Fruit fly (Drosophila melanogaster) whole organism, embryonic: ENCODE data around the gene Clbn.
A peak's percentile ranks its signal among the peaks of the same experiment; 100 is the strongest.

Source experiments
- CG10654 ChIP-seq: fragments of 200-800 bp; sonication (Bioruptor generic); optimal IDR thresholded peaks from 2 replicates; lab custom pipeline; 2016; ENCODE audit warnings: missing biosample characterization, missing genetic modification characterization
- CG11093 ChIP-seq: fragments of 200-800 bp; sonication (Bioruptor generic); IDR thresholded peaks from 3 replicates; pipeline ENCODE4 v1.3.6; 2022; ENCODE audit warnings: missing biosample characterization, missing genetic modification characterization
- CG11695 ChIP-seq: fragments of 200-800 bp; sonication (Bioruptor generic); IDR thresholded peaks from 3 replicates; pipeline ENCODE4 v1.3.6; 2022; ENCODE audit warnings: missing biosample characterization, missing genetic modification characterization
- CG13424 ChIP-seq: fragments of 200-800 bp; sonication (Bioruptor generic); optimal IDR thresholded peaks from 2 replicates; lab custom pipeline; 2019; ENCODE audit warnings: missing biosample characterization, mild to moderate bottlenecking, missing genetic modification characterization, moderate library complexity
- CG15696 ChIP-seq: fragments of 200-800 bp; sonication (Bioruptor generic); optimal IDR thresholded peaks from 2 replicates; lab custom pipeline; 2019; ENCODE audit warnings: missing biosample characterization, mild to moderate bottlenecking, missing genetic modification characterization, moderate library complexity
- CG1647 ChIP-seq: fragments of 200-800 bp; sonication (Bioruptor generic); optimal IDR thresholded peaks from 3 replicates; lab custom pipeline; 2016; ENCODE audit warnings: missing biosample characterization, missing genetic modification characterization
- CG16815 ChIP-seq: fragments of 200-800 bp; sonication (Bioruptor generic); optimal IDR thresholded peaks from 3 replicates; lab custom pipeline; 2017; ENCODE audit warnings: missing biosample characterization, mild to moderate bottlenecking, missing genetic modification characterization
- CG18476 ChIP-seq: fragments of 200-800 bp; sonication (Bioruptor generic); optimal IDR thresholded peaks from 2 replicates; lab custom pipeline; 2016; ENCODE audit warnings: missing biosample characterization, mild to moderate bottlenecking, missing genetic modification characterization
- CG18764 ChIP-seq: fragments of 200-800 bp; sonication (Bioruptor generic); optimal IDR thresholded peaks from 3 replicates; lab custom pipeline; 2016; ENCODE audit warnings: missing biosample characterization, missing genetic modification characterization
- CG2129 ChIP-seq: fragments of 200-800 bp; sonication (Bioruptor generic); IDR thresholded peaks from 2 replicates; pipeline ENCODE4 v1.3.6; 2022; ENCODE audit warnings: missing biosample characterization, missing genetic modification characterization; ENCODE audit not compliant: partially characterized antibody
- CG3163 ChIP-seq: fragments of 200-800 bp; sonication (Bioruptor generic); optimal IDR thresholded peaks from 3 replicates; lab custom pipeline; 2016; ENCODE audit warnings: missing biosample characterization, missing genetic modification characterization
- CG32772 ChIP-seq: fragments of 200-800 bp; sonication (Bioruptor generic); IDR thresholded peaks from 2 replicates; pipeline ENCODE4 v1.3.6; 2022; ENCODE audit warnings: missing biosample characterization, missing genetic modification characterization
- CG6683 ChIP-seq: fragments of 200-800 bp; sonication (Bioruptor generic); optimal IDR thresholded peaks from 2 replicates; lab custom pipeline; 2017; ENCODE audit warnings: missing biosample characterization, mild to moderate bottlenecking, missing genetic modification characterization, missing genetic modification reagents
- CG6791 ChIP-seq: fragments of 200-800 bp; sonication (Bioruptor generic); IDR thresholded peaks from 3 replicates; pipeline ENCODE4 v1.3.6; 2022; ENCODE audit warnings: missing biosample characterization, missing genetic modification characterization; ENCODE audit not compliant: partially characterized antibody
- CG7357 ChIP-seq: fragments of 200-800 bp; sonication (Bioruptor generic); IDR thresholded peaks from 3 replicates; pipeline ENCODE4 v1.3.6; 2022; ENCODE audit warnings: missing biosample characterization, missing genetic modification characterization
- CG7745 ChIP-seq: fragments of 200-800 bp; sonication (Bioruptor generic); optimal IDR thresholded peaks from 2 replicates; lab custom pipeline; 2018; ENCODE audit warnings: missing biosample characterization, mild to moderate bottlenecking, missing genetic modification characterization, moderate library complexity
- CG7963 ChIP-seq: fragments of 200-800 bp; sonication (Bioruptor generic); IDR thresholded peaks from 3 replicates; pipeline ENCODE4 v1.3.6; 2022; ENCODE audit warnings: missing biosample characterization, missing genetic modification characterization; ENCODE audit not compliant: partially characterized antibody
- CG8944 ChIP-seq: fragments of 200-800 bp; sonication (Bioruptor generic); optimal IDR thresholded peaks from 3 replicates; lab custom pipeline; 2016; ENCODE audit warnings: missing biosample characterization, missing genetic modification characterization
- CG9215 ChIP-seq: fragments of 200-800 bp; sonication (Bioruptor generic); IDR thresholded peaks from 2 replicates; pipeline ENCODE4 v1.3.6; 2022; ENCODE audit warnings: missing biosample characterization, missing genetic modification characterization
- CG9609 ChIP-seq: fragments of 200-800 bp; sonication (Bioruptor generic); optimal IDR thresholded peaks from 3 replicates; lab custom pipeline; 2016; ENCODE audit warnings: missing biosample characterization, missing genetic modification characterization
- CrebB ChIP-seq: fragments of 200-800 bp; sonication (Bioruptor generic); optimal IDR thresholded peaks from 3 replicates; lab custom pipeline; 2018; ENCODE audit warnings: missing biosample characterization, mild to moderate bottlenecking, missing genetic modification characterization
- D ChIP-seq, 2 experiments: fragments of 200-800 bp in 1 of 2; fragments of >200 bp in 1 of 2; sonication (Bioruptor generic) in 1 of 2; optimal IDR thresholded peaks; 2 replicates in 1 of 2; 3 replicates in 1 of 2; lab custom pipeline; 2017; ENCODE audit warnings: mild to moderate bottlenecking in 1 of 2, missing biosample characterization in 1 of 2, missing genetic modification characterization in 1 of 2, missing genetic modification reagents in 1 of 2
- Dbx ChIP-seq: fragments of 200-800 bp; sonication (Bioruptor generic); IDR thresholded peaks from 3 replicates; pipeline ENCODE4 v1.3.6; 2022; ENCODE audit warnings: missing biosample characterization, missing genetic modification characterization
- Doc3 ChIP-seq: fragments of 200-800 bp; sonication (Bioruptor generic); IDR thresholded peaks from 3 replicates; pipeline ENCODE4 v1.3.6; 2022; ENCODE audit warnings: missing biosample characterization, missing genetic modification characterization; ENCODE audit not compliant: partially characterized antibody
- Elba2 ChIP-seq: fragments of 200-800 bp; sonication (Bioruptor generic); optimal IDR thresholded peaks from 3 replicates; lab custom pipeline; 2016; ENCODE audit warnings: missing biosample characterization, missing genetic modification characterization
- Mes4 ChIP-seq: fragments of 200-800 bp; sonication (Bioruptor generic); optimal IDR thresholded peaks from 2 replicates; lab custom pipeline; 2016; ENCODE audit warnings: missing biosample characterization, missing genetic modification characterization
- Neu2 ChIP-seq: fragments of 200-800 bp; sonication (Bioruptor generic); optimal IDR thresholded peaks from 3 replicates; lab custom pipeline; 2016; ENCODE audit warnings: missing biosample characterization, missing genetic modification characterization, borderline replicate concordance
- Ptx1 ChIP-seq: fragments of 200-800 bp; sonication (Bioruptor generic); IDR thresholded peaks from 2 replicates; pipeline ENCODE4 v1.3.6; 2022; ENCODE audit warnings: missing biosample characterization, missing genetic modification characterization
- Rfx ChIP-seq: fragments of 200-800 bp; sonication (Bioruptor generic); IDR thresholded peaks from 2 replicates; pipeline ENCODE4 v1.3.6; 2022; ENCODE audit warnings: missing biosample characterization, missing genetic modification characterization
- Tbp ChIP-seq: fragments of >200 bp; optimal IDR thresholded peaks from 2 replicates; lab custom pipeline; 2018; ENCODE audit warnings: missing biosample characterization, missing genetic modification characterization
- abd-A ChIP-seq: fragments of 200-800 bp; sonication (Bioruptor generic); optimal IDR thresholded peaks from 3 replicates; lab custom pipeline; 2019; ENCODE audit warnings: missing biosample characterization, mild to moderate bottlenecking, missing genetic modification characterization, moderate library complexity
- ac ChIP-seq: fragments of 200-800 bp; sonication (Bioruptor generic); optimal IDR thresholded peaks from 3 replicates; lab custom pipeline; 2017; ENCODE audit warnings: missing biosample characterization, mild to moderate bottlenecking, missing genetic modification characterization
- bowl ChIP-seq: fragments of 200-800 bp; sonication (Bioruptor generic); IDR thresholded peaks from 2 replicates; pipeline ENCODE4 v1.3.6; 2022; ENCODE audit warnings: missing biosample characterization, missing genetic modification characterization
- cas ChIP-seq: fragments of 200-800 bp; sonication (Bioruptor generic); IDR thresholded peaks from 2 replicates; pipeline ENCODE4 v1.3.6; 2022; ENCODE audit warnings: missing biosample characterization, missing genetic modification characterization
- crc ChIP-seq: fragments of 200-800 bp; sonication (Bioruptor generic); optimal IDR thresholded peaks from 2 replicates; lab custom pipeline; 2016; ENCODE audit warnings: missing biosample characterization, missing genetic modification characterization
- disco-r ChIP-seq: fragments of 200-800 bp; sonication (Bioruptor generic); optimal IDR thresholded peaks from 2 replicates; lab custom pipeline; 2016; ENCODE audit warnings: missing biosample characterization, missing genetic modification characterization
- esg ChIP-seq: fragments of 200-800 bp; sonication (Bioruptor generic); conservative IDR thresholded peaks from 2 replicates; pipeline ENCODE4 v1.3.6; 2022; ENCODE audit warnings: missing biosample characterization, missing genetic modification characterization
- fd96Cb ChIP-seq: fragments of 200-800 bp; sonication (Bioruptor generic); optimal IDR thresholded peaks from 2 replicates; lab custom pipeline; 2018; ENCODE audit warnings: missing biosample characterization, mild to moderate bottlenecking, missing genetic modification characterization, moderate library complexity
- gt ChIP-seq: fragments of 200-800 bp; sonication (Bioruptor generic); IDR thresholded peaks from 2 replicates; pipeline ENCODE4 v1.3.6; 2022; ENCODE audit warnings: missing biosample characterization, missing genetic modification characterization
- h ChIP-seq: fragments of >200 bp; optimal IDR thresholded peaks from 2 replicates; lab custom pipeline; 2017
- hb ChIP-seq: fragments of 200-800 bp; sonication (Bioruptor generic); IDR thresholded peaks from 3 replicates; pipeline ENCODE4 v1.3.6; 2022; ENCODE audit warnings: missing biosample characterization, missing genetic modification characterization; ENCODE audit not compliant: partially characterized antibody
- kni ChIP-seq: fragments of 200-800 bp; sonication (Bioruptor generic); optimal IDR thresholded peaks from 3 replicates; lab custom pipeline; 2017; ENCODE audit warnings: mild to moderate bottlenecking, missing biosample characterization, missing genetic modification reagents, missing genetic modification characterization
- mld ChIP-seq: fragments of 200-800 bp; sonication (Bioruptor generic); IDR thresholded peaks from 3 replicates; pipeline ENCODE4 v1.3.6; 2022; ENCODE audit warnings: missing biosample characterization, missing genetic modification characterization; ENCODE audit not compliant: partially characterized antibody
- otp ChIP-seq: fragments of 200-800 bp; sonication (Bioruptor generic); IDR thresholded peaks from 3 replicates; pipeline ENCODE4, ENCODE4 v1.3.6; 2022; ENCODE audit warnings: missing biosample characterization, missing genetic modification characterization
- ranshi ChIP-seq: fragments of 200-800 bp; sonication (Bioruptor generic); IDR thresholded peaks from 2 replicates; pipeline ENCODE4 v1.3.6; 2022; ENCODE audit warnings: missing biosample characterization, missing genetic modification characterization
- slou ChIP-seq: fragments of 200-800 bp; sonication (Bioruptor generic); optimal IDR thresholded peaks from 3 replicates; lab custom pipeline; 2016; ENCODE audit warnings: missing biosample characterization, missing genetic modification characterization
- stwl ChIP-seq: fragments of 200-800 bp; sonication (Bioruptor generic); optimal IDR thresholded peaks from 3 replicates; lab custom pipeline; 2018; ENCODE audit warnings: missing biosample characterization, mild to moderate bottlenecking, missing genetic modification characterization, moderate library complexity
- tio ChIP-seq: fragments of 200-800 bp; sonication (Bioruptor generic); optimal IDR thresholded peaks from 2 replicates; lab custom pipeline; 2017; ENCODE audit warnings: missing biosample characterization, missing genetic modification characterization, inconsistent platforms
- twi ChIP-seq: fragments of 200-800 bp; optimal IDR thresholded peaks from 2 replicates; lab custom pipeline; 2019; ENCODE audit warnings: missing biosample characterization, mild to moderate bottlenecking, missing genetic modification characterization, moderate library complexity
- usp ChIP-seq: fragments of >200 bp; optimal IDR thresholded peaks from 2 replicates; lab custom pipeline; 2017; ENCODE audit warnings: missing biosample characterization, missing genetic modification characterization
- vfl ChIP-seq: fragments of 200-800 bp; sonication (Bioruptor generic); optimal IDR thresholded peaks from 2 replicates; lab custom pipeline; 2016; ENCODE audit warnings: missing biosample characterization, missing genetic modification characterization
- wek ChIP-seq: fragments of 200-800 bp; sonication (Bioruptor generic); optimal IDR thresholded peaks from 3 replicates; lab custom pipeline; 2018; ENCODE audit warnings: missing biosample characterization, mild to moderate bottlenecking, missing genetic modification characterization, moderate library complexity

Clbn gene

DNA sequence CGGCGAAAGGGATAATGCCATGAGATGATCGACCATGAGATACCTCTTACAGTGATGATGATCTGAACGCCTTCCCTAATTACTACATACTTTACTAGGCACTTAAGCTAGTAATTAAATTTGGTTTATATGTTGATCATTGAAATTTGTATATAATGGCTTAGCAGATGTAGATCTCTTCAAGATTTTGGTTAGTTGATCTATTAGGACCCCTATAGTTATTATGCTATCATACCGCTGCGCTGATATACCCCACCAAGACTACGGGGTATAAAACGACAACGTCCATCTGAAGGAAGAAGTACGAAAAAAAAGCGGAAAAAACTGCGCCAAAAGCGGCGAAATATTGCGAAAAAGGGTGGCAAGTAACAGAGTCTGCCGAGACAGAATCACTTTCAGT, 46.9 kb downstream of the Clbn start (continued):
- TF ChIP-seq D (optimal IDR thresholded peaks at IDR 0.05; lab: Kevin White, UChicago): no peak
- TF ChIP-seq D (GFP tag; optimal IDR thresholded peaks at IDR 0.05; lab: Kevin White, UChicago): peak; percentile 51
- TF ChIP-seq esg (GFP tag; lab: Robert Waterston, UW): no peak
- TF ChIP-seq CG16815 (GFP tag; lab: Kevin White, UChicago): peak; percentile 20
- no peak for TF ChIP-seq Ptx1 (GFP tag; lab: Robert Waterston, UW)
- no peak for TF ChIP-seq CG10654
- no peak for TF ChIP-seq CG2129 (GFP tag; lab: Robert Waterston, UW)
- peak; percentile 59 for TF ChIP-seq fd96Cb (tag; lab: Kevin White, UChicago)
- TF ChIP-seq vfl (GFP tag; lab: Kevin White, UChicago): no peak
- TF ChIP-seq stwl: no peak
- TF ChIP-seq cas (GFP tag; lab: Robert Waterston, UW): no peak
- TF ChIP-seq CG18476 (GFP tag; lab: Kevin White, UChicago): no peak
- TF ChIP-seq Doc3 (GFP tag; lab: Robert Waterston, UW): no peak
- no peak for TF ChIP-seq bowl (GFP tag; lab: Robert Waterston, UW)
- TF ChIP-seq Rfx: no peak
- no peak for TF ChIP-seq CG7745 (tag; lab: Kevin White, UChicago)
- TF ChIP-seq kni: no peak
- no peak for TF ChIP-seq disco-r
- TF ChIP-seq CG7963 (GFP tag; lab: Robert Waterston, UW): no peak
- TF ChIP-seq otp (GFP tag; lab: Robert Waterston, UW): no peak
- no peak for TF ChIP-seq twi (tag; lab: Kevin White, UChicago)
- no peak for TF ChIP-seq hb (GFP tag; lab: Robert Waterston, UW)
- no peak for TF ChIP-seq Elba2 (GFP tag; lab: Kevin White, UChicago)
- TF ChIP-seq CG3163 (GFP tag; lab: Kevin White, UChicago): no peak
- no peak for TF ChIP-seq CG18764 (GFP tag; lab: Kevin White, UChicago)
- no peak for TF ChIP-seq Neu2 (GFP tag; lab: Kevin White, UChicago)
- TF ChIP-seq CG11093 (GFP tag; lab: Robert Waterston, UW): no peak
- TF ChIP-seq CG15696: peak; percentile 66
- no peak for TF ChIP-seq Mes4 (GFP tag; lab: Kevin White, UChicago)
- TF ChIP-seq CrebB (tag; lab: Kevin White, UChicago): no peak
- no peak for TF ChIP-seq h (lab: Kevin White, UChicago)
- no peak for TF ChIP-seq CG9215 (GFP tag; lab: Robert Waterston, UW)
- TF ChIP-seq CG11695 (GFP tag; lab: Robert Waterston, UW): no peak
- no peak for TF ChIP-seq CG9609
- TF ChIP-seq abd-A (tag; lab: Kevin White, UChicago): no peak
- TF ChIP-seq CG8944: no peak
- no peak for TF ChIP-seq slou (GFP tag; lab: Kevin White, UChicago)
- no peak for TF ChIP-seq tio (GFP tag; lab: Kevin White, UChicago)
- no peak for TF ChIP-seq CG6791 (GFP tag; lab: Robert Waterston, UW)
- TF ChIP-seq mld (GFP tag; lab: Robert Waterston, UW): no peak
- TF ChIP-seq wek (GFP tag; lab: Kevin White, UChicago): no peak
- no peak for TF ChIP-seq Dbx (GFP tag; lab: Robert Waterston, UW)
- TF ChIP-seq ranshi: no peak
- no peak for TF ChIP-seq gt
- TF ChIP-seq usp: no peak
- TF ChIP-seq CG6683 (GFP tag; lab: Kevin White, UChicago): no peak
- no peak for TF ChIP-seq CG7357
- no peak for TF ChIP-seq CG13424 (tag; lab: Kevin White, UChicago)
- TF ChIP-seq Tbp (GFP tag; lab: Kevin White, UChicago): no peak
- no peak for TF ChIP-seq CG32772 (GFP tag; lab: Robert Waterston, UW)
- TF ChIP-seq CG1647 (GFP tag; lab: Kevin White, UChicago): no peak
- TF ChIP-seq crc: no peak
- TF ChIP-seq ac (GFP tag; lab: Kevin White, UChicago): no peak
